Fruit fly (Drosophila melanogaster) whole organism, embryonic: Measurements from ENCODE around the gene Cdc42.

Source experiments
- Atf-2 ChIP-seq: fragments of 200-800 bp; sonication (Bioruptor generic); optimal IDR thresholded peaks from 2 replicates; lab custom pipeline; 2016; ENCODE audit warnings: missing biosample characterization, missing genetic modification characterization
- CG11560 ChIP-seq: fragments of 200-800 bp; sonication (Bioruptor generic); IDR thresholded peaks from 3 replicates; pipeline ENCODE4 v1.3.6; 2022; ENCODE audit warnings: missing biosample characterization, missing genetic modification characterization
- CG13894 ChIP-seq: fragments of 200-800 bp; sonication (Bioruptor generic); optimal IDR thresholded peaks from 3 replicates; lab custom pipeline; 2018; ENCODE audit warnings: missing biosample characterization, mild to moderate bottlenecking, missing genetic modification characterization, moderate library complexity
- CG14014 ChIP-seq: fragments of 200-800 bp; sonication (Bioruptor generic); IDR thresholded peaks from 2 replicates; pipeline ENCODE4 v1.3.6; 2022; ENCODE audit warnings: missing biosample characterization, missing genetic modification characterization
- CG14710 ChIP-seq: fragments of 200-800 bp; sonication (Bioruptor generic); optimal IDR thresholded peaks from 3 replicates; lab custom pipeline; 2019; ENCODE audit warnings: missing biosample characterization, mild to moderate bottlenecking, missing genetic modification characterization, moderate library complexity
- CG15514 ChIP-seq: fragments of 200-800 bp; sonication (Bioruptor generic); optimal IDR thresholded peaks from 3 replicates; lab custom pipeline; 2017; ENCODE audit warnings: missing biosample characterization, missing genetic modification characterization, mild to moderate bottlenecking, moderate library complexity, missing genetic modification reagents
- CG31441 ChIP-seq: fragments of 200-800 bp; sonication (Bioruptor generic); IDR thresholded peaks from 2 replicates; pipeline ENCODE4 v1.3.6; 2022; ENCODE audit warnings: missing biosample characterization, missing genetic modification characterization
- CG33213 ChIP-seq: fragments of 200-800 bp; sonication (Bioruptor generic); optimal IDR thresholded peaks from 3 replicates; lab custom pipeline; 2016; ENCODE audit warnings: missing biosample characterization, missing genetic modification characterization
- CG34422 ChIP-seq: fragments of 200-800 bp; sonication (Bioruptor generic); IDR thresholded peaks from 3 replicates; pipeline ENCODE4 v1.3.6; 2022; ENCODE audit warnings: missing biosample characterization, missing genetic modification characterization
- CG3847 ChIP-seq: fragments of 200-800 bp; sonication (Bioruptor generic); IDR thresholded peaks from 2 replicates; pipeline ENCODE4 v1.3.6; 2022; ENCODE audit warnings: missing biosample characterization, missing genetic modification characterization
- CG4820 ChIP-seq: fragments of 200-800 bp; sonication (Bioruptor generic); optimal IDR thresholded peaks from 3 replicates; lab custom pipeline; 2016; ENCODE audit warnings: missing biosample characterization, missing genetic modification characterization
- CG6791 ChIP-seq: fragments of 200-800 bp; sonication (Bioruptor generic); IDR thresholded peaks from 3 replicates; pipeline ENCODE4 v1.3.6; 2022; ENCODE audit warnings: missing biosample characterization, missing genetic modification characterization; ENCODE audit not compliant: partially characterized antibody
- CG7556 ChIP-seq: fragments of 200-800 bp; sonication (Bioruptor generic); optimal IDR thresholded peaks from 2 replicates; lab custom pipeline; 2017; ENCODE audit warnings: missing biosample characterization, mild to moderate bottlenecking, missing genetic modification characterization
- CG7745 ChIP-seq: fragments of 200-800 bp; sonication (Bioruptor generic); optimal IDR thresholded peaks from 2 replicates; lab custom pipeline; 2018; ENCODE audit warnings: missing biosample characterization, mild to moderate bottlenecking, missing genetic modification characterization, moderate library complexity
- CG9215 ChIP-seq: fragments of 200-800 bp; sonication (Bioruptor generic); IDR thresholded peaks from 2 replicates; pipeline ENCODE4 v1.3.6; 2022; ENCODE audit warnings: missing biosample characterization, missing genetic modification characterization
- Doc3 ChIP-seq: fragments of 200-800 bp; sonication (Bioruptor generic); IDR thresholded peaks from 3 replicates; pipeline ENCODE4 v1.3.6; 2022; ENCODE audit warnings: missing biosample characterization, missing genetic modification characterization; ENCODE audit not compliant: partially characterized antibody
- ERR ChIP-seq: fragments of 200-800 bp; sonication (Bioruptor generic); optimal IDR thresholded peaks from 2 replicates; lab custom pipeline; 2016; ENCODE audit warnings: missing biosample characterization, missing genetic modification characterization
- Ets65A ChIP-seq: fragments of 200-800 bp; sonication (Bioruptor generic); peaks from one replicate; lab custom pipeline; 2016; ENCODE audit warnings: missing biosample characterization, missing genetic modification characterization
- HLHmδ ChIP-seq: fragments of 200-800 bp; sonication (Bioruptor generic); optimal IDR thresholded peaks from 2 replicates; lab custom pipeline; 2018; ENCODE audit warnings: missing biosample characterization, mild to moderate bottlenecking, missing genetic modification characterization, moderate library complexity
- Hey ChIP-seq: fragments of 200-800 bp; sonication (Bioruptor generic); optimal IDR thresholded peaks from 3 replicates; lab custom pipeline; 2018; ENCODE audit warnings: missing biosample characterization, mild to moderate bottlenecking, missing genetic modification characterization
- HmgD ChIP-seq: fragments of 200-800 bp; sonication (Bioruptor generic); optimal IDR thresholded peaks from 3 replicates; lab custom pipeline; 2016; ENCODE audit warnings: missing biosample characterization, missing genetic modification characterization
- Hr78 ChIP-seq, 2 experiments: fragments of 200-800 bp in 1 of 2; fragments of >200 bp in 1 of 2; sonication (Bioruptor generic) in 1 of 2; optimal IDR thresholded peaks; 2 replicates each; lab custom pipeline; 2017 to 2019; ENCODE audit warnings: missing biosample characterization in 2 of 2, missing genetic modification characterization in 2 of 2, mild to moderate bottlenecking in 1 of 2, moderate library complexity in 1 of 2
- Lhr ChIP-seq: fragments of 200-800 bp; sonication (Bioruptor generic); optimal IDR thresholded peaks from 3 replicates; lab custom pipeline; 2017; ENCODE audit warnings: mild to moderate bottlenecking, missing biosample characterization, missing genetic modification reagents, missing genetic modification characterization
- MBD-R2 ChIP-seq: fragments of 200-800 bp; sonication (Bioruptor generic); IDR thresholded peaks from 2 replicates; pipeline ENCODE4 v1.3.6; 2022; ENCODE audit warnings: missing biosample characterization, missing genetic modification characterization
- MESR4 ChIP-seq: fragments of 200-800 bp; sonication (Bioruptor generic); optimal IDR thresholded peaks from 2 replicates; lab custom pipeline; 2018; ENCODE audit warnings: missing biosample characterization, mild to moderate bottlenecking, missing genetic modification characterization, moderate library complexity
- Meics ChIP-seq: fragments of 200-800 bp; sonication (Bioruptor generic); optimal IDR thresholded peaks from 2 replicates; lab custom pipeline; 2017; ENCODE audit warnings: missing biosample characterization, mild to moderate bottlenecking, missing genetic modification characterization
- NC2β ChIP-seq: fragments of 200-800 bp; sonication (Bioruptor generic); optimal IDR thresholded peaks from 2 replicates; lab custom pipeline; 2016; ENCODE audit warnings: missing biosample characterization, missing genetic modification characterization
- Opbp ChIP-seq: fragments of 200-800 bp; sonication (Bioruptor generic); IDR thresholded peaks from 3 replicates; pipeline ENCODE4 v1.3.6; 2022; ENCODE audit warnings: missing biosample characterization, missing genetic modification characterization; ENCODE audit not compliant: partially characterized antibody
- Sry-β ChIP-seq: fragments of 200-800 bp; sonication (Bioruptor generic); optimal IDR thresholded peaks from 2 replicates; lab custom pipeline; 2018; ENCODE audit warnings: missing biosample characterization, mild to moderate bottlenecking, missing genetic modification characterization, moderate library complexity
- Sry-δ ChIP-seq: fragments of 200-800 bp; sonication (Bioruptor generic); optimal IDR thresholded peaks from 2 replicates; lab custom pipeline; 2016; ENCODE audit warnings: missing biosample characterization, missing genetic modification characterization
- YL-1 ChIP-seq: fragments of 200-800 bp; sonication (Bioruptor generic); optimal IDR thresholded peaks from 3 replicates; lab custom pipeline; 2017; ENCODE audit warnings: missing biosample characterization, mild to moderate bottlenecking, missing genetic modification characterization
- ash1 ChIP-seq: fragments of 200-800 bp; sonication (Bioruptor generic); optimal IDR thresholded peaks from 2 replicates; lab custom pipeline; 2018; ENCODE audit warnings: missing biosample characterization, mild to moderate bottlenecking, missing genetic modification characterization
- bcd ChIP-seq: fragments of 200-800 bp; sonication (Bioruptor generic); optimal IDR thresholded peaks from 2 replicates; lab custom pipeline; 2017; ENCODE audit warnings: missing biosample characterization, mild to moderate bottlenecking, missing genetic modification characterization
- chif ChIP-seq, 2 experiments: fragments of 200-800 bp; sonication (Bioruptor generic); optimal IDR thresholded peaks; 3 replicates each; lab custom pipeline; 2016; ENCODE audit warnings: missing biosample characterization in 2 of 2, missing genetic modification characterization in 2 of 2
- chm ChIP-seq: fragments of 200-800 bp; sonication (Bioruptor generic); IDR thresholded peaks from 2 replicates; pipeline ENCODE4 v1.3.6; 2022; ENCODE audit warnings: missing biosample characterization, missing genetic modification characterization
- ci ChIP-seq: fragments of 200-800 bp; sonication (Bioruptor generic); IDR thresholded peaks from 3 replicates; pipeline ENCODE4 v1.3.6; 2022; ENCODE audit warnings: missing biosample characterization, missing genetic modification characterization
- crp ChIP-seq, 2 experiments: fragments of 200-800 bp; sonication (Bioruptor generic); optimal IDR thresholded peaks; 2 replicates in 1 of 2; 3 replicates in 1 of 2; lab custom pipeline; 2017; ENCODE audit warnings: missing biosample characterization in 2 of 2, missing genetic modification characterization in 2 of 2, mild to moderate bottlenecking in 1 of 2, moderate library complexity in 1 of 2
- fd102C ChIP-seq: fragments of 200-800 bp; sonication (Bioruptor generic); optimal IDR thresholded peaks from 2 replicates; lab custom pipeline; 2018; ENCODE audit warnings: missing biosample characterization, mild to moderate bottlenecking, missing genetic modification characterization, moderate library complexity
- gfzf ChIP-seq: fragments of 200-800 bp; sonication (Bioruptor generic); optimal IDR thresholded peaks from 2 replicates; lab custom pipeline; 2016; ENCODE audit warnings: missing biosample characterization, mild to moderate bottlenecking, missing genetic modification characterization, moderate library complexity
- gro ChIP-seq: fragments of 200-800 bp; sonication (Bioruptor generic); optimal IDR thresholded peaks from 2 replicates; lab custom pipeline; 2016; ENCODE audit warnings: missing biosample characterization, missing genetic modification characterization
- ind ChIP-seq: fragments of 200-800 bp; sonication (Bioruptor generic); optimal IDR thresholded peaks from 3 replicates; lab custom pipeline; 2016; ENCODE audit warnings: missing biosample characterization, missing genetic modification characterization
- klu ChIP-seq: fragments of 200-800 bp; sonication (Bioruptor generic); IDR thresholded peaks from 2 replicates; pipeline ENCODE4 v1.3.6; 2022; ENCODE audit warnings: missing biosample characterization, missing genetic modification characterization
- nerfin-2 ChIP-seq: fragments of 200-800 bp; sonication (Bioruptor generic); IDR thresholded peaks from 2 replicates; pipeline ENCODE4 v1.3.6; 2022; ENCODE audit warnings: missing biosample characterization, missing genetic modification characterization; ENCODE audit not compliant: partially characterized antibody
- odd ChIP-seq: fragments of 200-800 bp; sonication (Bioruptor generic); optimal IDR thresholded peaks from 2 replicates; lab custom pipeline; 2017; ENCODE audit warnings: missing biosample characterization, mild to moderate bottlenecking, missing genetic modification characterization
- p53 ChIP-seq: fragments of 200-800 bp; sonication (Bioruptor generic); optimal IDR thresholded peaks from 2 replicates; lab custom pipeline; 2016; ENCODE audit warnings: missing biosample characterization, missing genetic modification characterization
- salm ChIP-seq: fragments of 200-800 bp; sonication (Bioruptor generic); optimal IDR thresholded peaks from 2 replicates; lab custom pipeline; 2018; ENCODE audit warnings: missing biosample characterization, mild to moderate bottlenecking, missing genetic modification characterization
- sens ChIP-seq: fragments of 200-800 bp; sonication (Bioruptor generic); peaks from one replicate; lab custom pipeline; 2016; ENCODE audit warnings: missing biosample characterization, missing genetic modification characterization
- tin ChIP-seq: fragments of 200-800 bp; sonication (Bioruptor generic); optimal IDR thresholded peaks from 3 replicates; lab custom pipeline; 2016; ENCODE audit warnings: missing biosample characterization, missing genetic modification characterization
- trh ChIP-seq: fragments of 200-800 bp; sonication (Bioruptor generic); optimal IDR thresholded peaks from 2 replicates; lab custom pipeline; 2016; ENCODE audit warnings: missing biosample characterization, missing genetic modification characterization
- unpg ChIP-seq: fragments of 200-800 bp; sonication (Bioruptor generic); optimal IDR thresholded peaks from 3 replicates; lab custom pipeline; 2018; ENCODE audit warnings: missing biosample characterization, mild to moderate bottlenecking, missing genetic modification characterization, moderate library complexity
- vvl ChIP-seq: fragments of 200-800 bp; sonication (Bioruptor generic); IDR thresholded peaks from 2 replicates; pipeline ENCODE4 v1.3.6; 2022; ENCODE audit warnings: missing biosample characterization, missing genetic modification characterization

Cdc42 gene

DNA sequence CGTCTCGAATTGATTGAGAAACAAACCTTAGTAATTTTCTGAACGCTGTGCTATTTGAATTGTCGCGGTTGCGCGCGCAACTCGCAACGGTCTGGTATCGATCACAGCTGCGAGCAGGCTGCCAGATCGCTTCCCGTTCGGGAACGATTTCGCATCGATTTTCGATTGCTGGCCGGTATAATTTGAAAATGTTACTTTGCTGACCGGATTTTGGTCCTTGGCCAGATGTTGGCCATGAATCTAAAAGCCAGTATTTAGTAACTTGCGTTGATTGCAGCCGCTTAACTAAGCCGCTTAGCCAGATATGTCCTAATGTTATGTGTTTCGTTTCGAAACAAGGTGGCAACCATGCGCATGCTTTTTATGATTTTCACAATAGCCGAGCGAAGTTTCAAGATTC lies 51.7 kb downstream of the Cdc42 start (continued):
- TF ChIP-seq nerfin-2 (GFP tag; lab: Robert Waterston, UW) = no peak
- TF ChIP-seq trh = no peak
- peak; percentile 62 for TF ChIP-seq MBD-R2 (GFP tag; lab: Robert Waterston, UW)
- TF ChIP-seq Lhr = peak; percentile 18
- TF ChIP-seq ash1 (GFP tag; lab: Kevin White, UChicago) = no peak
- no peak for TF ChIP-seq klu (GFP tag; lab: Robert Waterston, UW)
- no peak for TF ChIP-seq CG11560 (tag; lab: Robert Waterston, UW)
- no peak for TF ChIP-seq HmgD (GFP tag; lab: Kevin White, UChicago)
- TF ChIP-seq CG4820 (GFP tag; lab: Kevin White, UChicago) = no peak
- TF ChIP-seq CG14014 (GFP tag; lab: Robert Waterston, UW) = no peak
- no peak for TF ChIP-seq p53 (GFP tag; lab: Kevin White, UChicago)
- no peak for TF ChIP-seq ERR
- TF ChIP-seq Atf-2 = no peak
- no peak for TF ChIP-seq CG7745 (tag; lab: Kevin White, UChicago)
- TF ChIP-seq crp (GFP tag; optimal IDR thresholded peaks at IDR 0.05; lab: Kevin White, UChicago) = peak in 1 of 2 experiments; percentile 59
- TF ChIP-seq ci (GFP tag; lab: Robert Waterston, UW) = no peak
- no peak for TF ChIP-seq CG7556 (GFP tag; lab: Kevin White, UChicago)
- no peak for TF ChIP-seq tin (GFP tag; lab: Kevin White, UChicago)
- no peak for TF ChIP-seq CG9215
- TF ChIP-seq NC2β (GFP tag; lab: Kevin White, UChicago) = peak; percentile 12
- TF ChIP-seq Meics = no peak
- peak; percentile 63; the same call in 2 of the 3 replicates for TF ChIP-seq CG6791 (GFP tag; lab: Robert Waterston, UW)
- no peak for TF ChIP-seq chm (GFP tag; lab: Robert Waterston, UW)
- TF ChIP-seq Hr78 (GFP tag; optimal IDR thresholded peaks at IDR 0.05; lab: Kevin White, UChicago) = no peak
- TF ChIP-seq Ets65A (GFP tag; lab: Kevin White, UChicago) = peak; percentile 86
- peak; percentile 6 for TF ChIP-seq ind (GFP tag; lab: Kevin White, UChicago)
- TF ChIP-seq CG14710 (tag; lab: Kevin White, UChicago) = peak; percentile 53
- no peak for TF ChIP-seq fd102C (GFP tag; lab: Kevin White, UChicago)
- TF ChIP-seq Opbp (GFP tag; lab: Robert Waterston, UW) = peak; percentile 50; the same call in 2 of the 3 replicates
- no peak for TF ChIP-seq HLHmδ
- TF ChIP-seq Doc3 (GFP tag; lab: Robert Waterston, UW) = no peak
- TF ChIP-seq Hey = no peak
- no peak for TF ChIP-seq vvl (GFP tag; lab: Robert Waterston, UW)
- TF ChIP-seq chif (GFP tag; optimal IDR thresholded peaks at IDR 0.05; lab: Kevin White, UChicago) = no peak
- TF ChIP-seq salm (tag; lab: Kevin White, UChicago) = no peak
- peak; percentile 23 for TF ChIP-seq YL-1 (GFP tag; lab: Kevin White, UChicago)
- TF ChIP-seq CG34422 (GFP tag; lab: Robert Waterston, UW) = no peak
- TF ChIP-seq Sry-δ (GFP tag; lab: Kevin White, UChicago) = peak; percentile 75
- peak; percentile 66 for TF ChIP-seq CG15514 (GFP tag; lab: Kevin White, UChicago)
- TF ChIP-seq CG31441 = no peak
- no peak for TF ChIP-seq unpg (GFP tag; lab: Kevin White, UChicago)
- TF ChIP-seq MESR4 (GFP tag; lab: Kevin White, UChicago) = no peak
- TF ChIP-seq CG3847 (GFP tag; lab: Robert Waterston, UW) = peak; percentile 69
- peak; percentile 62 for TF ChIP-seq Sry-β (GFP tag; lab: Kevin White, UChicago)
- TF ChIP-seq bcd (GFP tag; lab: Kevin White, UChicago) = no peak
- TF ChIP-seq gfzf (GFP tag; lab: Kevin White, UChicago) = peak; percentile 29
- TF ChIP-seq CG13894 (tag; lab: Kevin White, UChicago) = no peak
- no peak for TF ChIP-seq gro (GFP tag; lab: Kevin White, UChicago)
- peak; percentile 16 for TF ChIP-seq sens (GFP tag; lab: Kevin White, UChicago)
- TF ChIP-seq CG33213 (GFP tag; lab: Kevin White, UChicago) = no peak
- no peak for TF ChIP-seq odd (GFP tag; lab: Kevin White, UChicago)
